Fruit fly (Drosophila melanogaster): ENCODE measurements around the gene Ir68a.
A peak's percentile ranks its signal among the peaks of the same experiment; 100 is the strongest.

The Ir68a gene

DNA sequence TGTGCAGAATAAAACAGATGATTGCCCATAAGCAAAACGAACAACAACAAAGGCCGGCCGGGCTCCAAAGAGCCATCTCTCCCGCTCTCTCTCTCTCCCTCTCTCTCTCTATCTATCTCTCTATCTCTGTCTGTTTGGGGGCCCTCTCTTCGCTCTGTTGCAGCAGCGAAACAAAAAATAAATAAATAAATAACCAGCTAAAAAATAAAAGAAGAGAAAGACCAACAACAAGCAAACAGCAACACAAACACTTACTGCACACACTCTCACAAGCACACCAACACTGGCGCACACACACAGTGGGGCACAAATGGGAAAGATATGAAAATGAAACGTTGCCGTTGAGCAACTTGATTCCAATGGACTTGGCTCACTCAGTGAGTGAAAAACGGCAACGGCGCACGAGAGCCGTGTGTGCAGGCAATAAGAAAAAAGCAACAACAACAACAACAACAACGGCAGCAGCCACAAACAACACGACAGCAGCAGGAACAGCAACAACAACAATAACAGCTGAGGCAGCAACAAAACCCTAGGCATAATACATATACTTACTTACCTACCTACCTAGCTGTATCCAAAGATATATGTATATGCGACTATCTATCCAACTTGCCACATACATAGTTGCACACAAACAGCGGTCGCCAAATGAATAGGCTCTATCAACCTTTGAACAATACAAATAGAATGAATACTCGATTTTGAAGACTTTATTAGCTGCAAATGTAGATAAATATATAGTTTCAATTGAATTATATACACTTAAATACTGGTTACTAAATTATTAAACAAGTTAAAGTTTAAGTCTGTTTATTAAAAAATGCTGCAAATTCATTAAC, 10.2 kb upstream of the Ir68a start (continued):
- no peak for TF ChIP-seq CG10147 (GFP tag; optimal IDR thresholded peaks at IDR 0.05)
- peak; percentile 53 for TF ChIP-seq Aef1 (GFP tag; IDR thresholded peaks at IDR 0.05)
- TF ChIP-seq CG6175 (GFP tag; IDR thresholded peaks at IDR 0.05), result peak; percentile 75; the same call in 1 of the 3 replicates
- peak; percentile 47 for TF ChIP-seq Nf-YB (GFP tag; optimal IDR thresholded peaks at IDR 0.05)
- TF ChIP-seq chinmo (GFP tag; IDR thresholded peaks at IDR 0.05; ENCODE audit: partially characterized antibody), result peak; percentile 96
- TF ChIP-seq Hr78 (GFP tag; optimal IDR thresholded peaks at IDR 0.05), result peak in 1 of 2 experiments; percentile 7
- TF ChIP-seq Awh (GFP tag; IDR thresholded peaks at IDR 0.05), result peak; percentile 24; the same call in 1 of the 2 replicates
- no peak for TF ChIP-seq Lhr (GFP tag; optimal IDR thresholded peaks at IDR 0.05)
- peak; percentile 85 for TF ChIP-seq CG1832 (GFP tag; optimal IDR thresholded peaks at IDR 0.05)
- peak in 1 of 2 experiments; percentile 14 for TF ChIP-seq Pdp1 (GFP tag; optimal IDR thresholded peaks at IDR 0.05)
- peak; percentile 53 for TF ChIP-seq NC2α (GFP tag; optimal IDR thresholded peaks at IDR 0.05)
- peak; percentile 28 for TF ChIP-seq Jarid2 (GFP tag; optimal IDR thresholded peaks at IDR 0.05)
- peak; percentile 19 for TF ChIP-seq CG9727 (GFP tag; optimal IDR thresholded peaks at IDR 0.05)
- peak; percentile 96 for TF ChIP-seq cg (GFP tag; optimal IDR thresholded peaks at IDR 0.05)
- TF ChIP-seq CG4707 (GFP tag; optimal IDR thresholded peaks at IDR 0.05), result peak; percentile 91
- 0 out of 4 replicates have a peak, but pooled peaks have one; percentile 15 for TF ChIP-seq Dll (GFP tag; IDR thresholded peaks at IDR 0.05; ENCODE audit: partially characterized antibody)
- TF ChIP-seq gcm (GFP tag; optimal IDR thresholded peaks at IDR 0.05), result peak; percentile 51
- TF ChIP-seq CG8765 (GFP tag; IDR thresholded peaks at IDR 0.05), result no peak
- TF ChIP-seq Dref (GFP tag; IDR thresholded peaks at IDR 0.05), result no peak
- TF ChIP-seq Elba2 (GFP tag; optimal IDR thresholded peaks at IDR 0.05), result peak; percentile 94
- TF ChIP-seq crp (GFP tag; optimal IDR thresholded peaks at IDR 0.05), result peak in 1 of 2 experiments; percentile 61
- TF ChIP-seq gem (tag; optimal IDR thresholded peaks at IDR 0.05), result peak; percentile 10
- no peak for TF ChIP-seq disco-r (GFP tag; optimal IDR thresholded peaks at IDR 0.05)
- TF ChIP-seq grn (GFP tag; optimal IDR thresholded peaks at IDR 0.05), result peak; percentile 49
- TF ChIP-seq scrt (GFP tag; optimal IDR thresholded peaks at IDR 0.05), result peak; percentile 18
- no peak for TF ChIP-seq CG18476 (GFP tag; optimal IDR thresholded peaks at IDR 0.05)
- peak; percentile 15; the same call in 1 of the 3 replicates for TF ChIP-seq CG34422 (GFP tag; IDR thresholded peaks at IDR 0.05)
- peak; percentile 24 for TF ChIP-seq fd96Cb (tag; optimal IDR thresholded peaks at IDR 0.05)
- peak; percentile 20 for TF ChIP-seq oc (tag; optimal IDR thresholded peaks at IDR 0.05)
- TF ChIP-seq HLHmδ (GFP tag; optimal IDR thresholded peaks at IDR 0.05), result peak; percentile 49
- TF ChIP-seq sug (tag; optimal IDR thresholded peaks at IDR 0.05), result peak; percentile 71

DNA sequence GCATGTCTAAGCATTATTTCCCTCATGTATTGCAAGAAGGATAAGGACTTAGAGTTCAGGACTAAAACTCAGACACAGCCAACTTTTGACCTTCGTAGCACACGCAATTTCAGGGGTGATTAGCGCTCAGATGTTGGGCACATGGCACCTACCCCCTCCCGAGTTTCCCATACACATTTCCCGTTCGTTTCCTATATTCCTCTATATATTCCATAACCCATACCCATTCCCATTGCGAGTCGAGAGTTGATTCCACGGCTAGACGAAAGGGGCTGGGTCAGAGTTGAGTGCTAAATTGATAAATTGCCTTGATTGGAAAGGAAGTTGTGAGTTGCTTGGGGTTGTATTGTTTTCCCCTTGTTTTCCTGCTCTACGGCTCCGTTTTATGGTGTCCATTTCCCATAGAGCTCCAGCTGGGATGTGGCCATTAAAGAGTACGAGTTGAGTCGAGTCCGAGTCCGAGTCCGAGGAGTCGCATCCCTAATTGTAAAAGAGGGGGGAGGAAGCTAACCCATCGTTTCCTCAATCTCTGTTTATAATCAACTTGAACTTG, 8.1 kb upstream of the Ir68a start:
- TF ChIP-seq crol (GFP tag; IDR thresholded peaks at IDR 0.05) (0 out of 2 replicates have a peak, but pooled peaks have one; percentile 17), Eip74EF (GFP tag; optimal IDR thresholded peaks at IDR 0.05) (no peak), z (GFP tag; IDR thresholded peaks at IDR 0.05) (peak; percentile 78; the same call in 2 of the 3 replicates), CG7839 (tag; optimal IDR thresholded peaks at IDR 0.05) (no peak), CG9727 (GFP tag; optimal IDR thresholded peaks at IDR 0.05) (peak; percentile 16), CG12236 (GFP tag; optimal IDR thresholded peaks at IDR 0.05) (no peak), CG6683 (GFP tag; optimal IDR thresholded peaks at IDR 0.05) (no peak), Hmx (GFP tag; optimal IDR thresholded peaks at IDR 0.05) (no peak), ara (GFP tag; IDR thresholded peaks at IDR 0.05) (no peak), dati (GFP tag; IDR thresholded peaks at IDR 0.05) (no peak), ERR (GFP tag; optimal IDR thresholded peaks at IDR 0.05) (no peak), cwo (GFP tag; optimal IDR thresholded peaks at IDR 0.05) (no peak), lilli (GFP tag; optimal IDR thresholded peaks at IDR 0.05) (no peak), Hey (tag; optimal IDR thresholded peaks at IDR 0.05) (no peak), dmrt99B (tag; optimal IDR thresholded peaks at IDR 0.05) (no peak), zen (tag; optimal IDR thresholded peaks at IDR 0.05) (peak; percentile 30), D (optimal IDR thresholded peaks at IDR 0.05) (peak; percentile 69), D (GFP tag; optimal IDR thresholded peaks at IDR 0.05) (no peak)

Measured in whole organism, embryonic.